Worm (Caenorhabditis elegans) whole organism, young adult: ENCODE measurements around the gene Y53G8AR.8.
A peak's percentile ranks its signal among the peaks of the same experiment; 100 is the strongest.

Experiments used
- B0019.2 ChIP-seq: fragments of 200-800 bp; sonication (Bioruptor generic); conservative IDR thresholded peaks from 2 replicates; pipeline ENCODE4 v1.3.6; 2022; ENCODE audit warnings: missing genetic modification reagents, missing genetic modification characterization, missing compliant biosample characterization
- B0336.3 ChIP-seq: fragments of 200-800 bp; sonication (Bioruptor generic); IDR thresholded peaks from 2 replicates; pipeline ENCODE4 v1.3.6; 2022; ENCODE audit warnings: missing genetic modification characterization, missing compliant biosample characterization
- F49E8.2 ChIP-seq: sonication (generic microtip); optimal IDR thresholded peaks from 3 replicates; lab custom pipeline; 2017; ENCODE audit warnings: missing genetic modification characterization, mild to moderate bottlenecking, missing compliant biosample characterization, antibody characterized with exemption, moderate library complexity; ENCODE audit not compliant: insufficient read depth
- F52B5.7 ChIP-seq: sonication (generic microtip); optimal IDR thresholded peaks from 2 replicates; lab custom pipeline; 2016; ENCODE audit warnings: mild to moderate bottlenecking, missing genetic modification characterization, missing compliant biosample characterization
- F55B11.4 ChIP-seq: sonication (generic microtip); optimal IDR thresholded peaks from 2 replicates; lab custom pipeline; 2016; ENCODE audit warnings: missing compliant biosample characterization, missing genetic modification characterization, borderline replicate concordance; ENCODE audit not compliant: insufficient read depth
- K11D2.4 ChIP-seq: fragments of 200-800 bp; sonication (Bioruptor generic); IDR thresholded peaks from 2 replicates; pipeline ENCODE4 v1.3.6; 2022; ENCODE audit warnings: missing genetic modification reagents, missing genetic modification characterization, missing compliant biosample characterization
- K12H6.12 ChIP-seq: fragments of 200-800 bp; sonication (Bioruptor generic); optimal IDR thresholded peaks from 2 replicates; lab custom pipeline; 2018; ENCODE audit warnings: mild to moderate bottlenecking, missing genetic modification characterization, missing compliant biosample characterization
- Y53G8AR.9 ChIP-seq: fragments of 200-800 bp; sonication (Bioruptor generic); conservative IDR thresholded peaks from 2 replicates; pipeline ENCODE4 v1.3.6; 2022; ENCODE audit warnings: missing genetic modification reagents, missing genetic modification characterization, missing compliant biosample characterization
- Y67H2A.10 ChIP-seq: fragments of 200-800 bp; sonication (Bioruptor generic); conservative IDR thresholded peaks from 2 replicates; pipeline ENCODE4 v1.3.6; 2022; ENCODE audit warnings: missing genetic modification reagents, missing genetic modification characterization, missing compliant biosample characterization
- ZK185.1 ChIP-seq: sonication (generic microtip); optimal IDR thresholded peaks from 2 replicates; lab custom pipeline; 2016; ENCODE audit warnings: mild to moderate bottlenecking, missing genetic modification characterization, missing compliant biosample characterization; ENCODE audit not compliant: poor library complexity, severe bottlenecking
- aptf-2 ChIP-seq: fragments of 200-800 bp; sonication (Bioruptor generic); conservative IDR thresholded peaks from 2 replicates; pipeline ENCODE4 v1.3.6; 2022; ENCODE audit warnings: missing genetic modification reagents, missing genetic modification characterization, missing compliant biosample characterization
- atf-7 ChIP-seq: sonication (generic microtip); optimal IDR thresholded peaks from 2 replicates; lab custom pipeline; 2017; ENCODE audit warnings: mild to moderate bottlenecking, missing genetic modification characterization, missing compliant biosample characterization
- attf-5 ChIP-seq: fragments of 200-800 bp; sonication (Bioruptor generic); optimal IDR thresholded peaks from 2 replicates; lab custom pipeline; 2018; ENCODE audit warnings: mild to moderate bottlenecking, missing genetic modification characterization, missing compliant biosample characterization
- cebp-1 ChIP-seq, 2 experiments: fragments of 200-800 bp in 1 of 2; sonication (Bioruptor generic) in 1 of 2; sonication (generic microtip) in 1 of 2; IDR thresholded peaks in 1 of 2; optimal IDR thresholded peaks in 1 of 2; 2 replicates each; pipeline versions ENCODE4 v1.3.6 to Lab custom; 2017 to 2022; ENCODE audit warnings: missing compliant biosample characterization in 2 of 2, missing genetic modification characterization in 2 of 2, mild to moderate bottlenecking in 1 of 2, missing genetic modification reagents in 1 of 2, moderate library complexity in 1 of 2
- ceh-91 ChIP-seq: fragments of 200-800 bp; sonication (Bioruptor generic); IDR thresholded peaks from 2 replicates; pipeline ENCODE4 v1.3.6; 2022; ENCODE audit warnings: missing genetic modification reagents, missing genetic modification characterization, missing compliant biosample characterization
- dox-1 ChIP-seq: fragments of 200-800 bp; sonication (Bioruptor generic); IDR thresholded peaks from 2 replicates; pipeline ENCODE4 v1.3.6; 2022; ENCODE audit warnings: missing genetic modification reagents, missing genetic modification characterization, missing compliant biosample characterization
- efl-1 ChIP-seq: fragments of 150-350 bp; optimal IDR thresholded peaks from 2 replicates; lab custom pipeline; 2014; ENCODE audit warnings: missing biosample characterization, missing genetic modification reagents, missing genetic modification characterization
- ekl-4 ChIP-seq: fragments of 200-800 bp; sonication (Bioruptor generic); IDR thresholded peaks from 2 replicates; pipeline ENCODE4 v1.3.6; 2022; ENCODE audit warnings: missing genetic modification reagents, missing genetic modification characterization, missing compliant biosample characterization
- fkh-3 ChIP-seq: sonication (generic microtip); optimal IDR thresholded peaks from 2 replicates; lab custom pipeline; 2016; ENCODE audit warnings: mild to moderate bottlenecking, missing genetic modification characterization, missing compliant biosample characterization
- hmg-1.2 ChIP-seq: fragments of 200-800 bp; sonication (Bioruptor generic); IDR thresholded peaks from 2 replicates; pipeline ENCODE4 v1.3.6; 2022; ENCODE audit warnings: missing genetic modification reagents, missing genetic modification characterization, missing compliant biosample characterization
- lin-40 ChIP-seq: sonication (generic microtip); optimal IDR thresholded peaks from 2 replicates; lab custom pipeline; 2016; ENCODE audit warnings: missing genetic modification characterization, mild to moderate bottlenecking, missing compliant biosample characterization, missing genotype, missing genetic modification reagents
- lin-54 ChIP-seq: fragments of 200-800 bp; sonication (Bioruptor generic); optimal IDR thresholded peaks from 2 replicates; lab custom pipeline; 2018; ENCODE audit warnings: mild to moderate bottlenecking, missing genetic modification characterization, missing compliant biosample characterization
- lsl-1 ChIP-seq: fragments of 200-800 bp; sonication (Bioruptor generic); optimal IDR thresholded peaks from 2 replicates; lab custom pipeline; 2018; ENCODE audit warnings: mild to moderate bottlenecking, missing genetic modification characterization, moderate library complexity, missing compliant biosample characterization
- lsy-27 ChIP-seq: sonication (generic microtip); optimal IDR thresholded peaks from 2 replicates; lab custom pipeline; 2017; ENCODE audit warnings: missing genetic modification characterization, mild to moderate bottlenecking, missing compliant biosample characterization, antibody characterized with exemption, missing genotype, borderline replicate concordance; ENCODE audit not compliant: insufficient read depth
- madf-10 ChIP-seq: sonication (generic microtip); optimal IDR thresholded peaks from 2 replicates; lab custom pipeline; 2016; ENCODE audit warnings: mild to moderate bottlenecking, missing genetic modification characterization, missing compliant biosample characterization
- mcd-1 ChIP-seq: fragments of 200-800 bp; sonication (Bioruptor generic); IDR thresholded peaks from 2 replicates; pipeline ENCODE4 v1.3.6; 2022; ENCODE audit warnings: missing genetic modification reagents, missing genetic modification characterization, missing compliant biosample characterization
- mel-28 ChIP-seq: sonication (generic microtip); optimal IDR thresholded peaks from 2 replicates; lab custom pipeline; 2016; ENCODE audit warnings: borderline replicate concordance, mild to moderate bottlenecking, missing genetic modification characterization, missing compliant biosample characterization
- nfya-1 ChIP-seq: sonication (generic microtip); optimal IDR thresholded peaks from 2 replicates; lab custom pipeline; 2017; ENCODE audit warnings: antibody characterized with exemption, missing compliant biosample characterization, missing genetic modification characterization, borderline replicate concordance; ENCODE audit not compliant: insufficient read depth
- nhr-27 ChIP-seq: fragments of 200-800 bp; sonication (Bioruptor generic); optimal IDR thresholded peaks from 2 replicates; lab custom pipeline; 2018; ENCODE audit warnings: mild to moderate bottlenecking, missing genetic modification characterization, moderate library complexity, missing compliant biosample characterization
- nhr-80 ChIP-seq: sonication (generic microtip); optimal IDR thresholded peaks from 2 replicates; lab custom pipeline; 2016; ENCODE audit warnings: missing genetic modification characterization, missing compliant biosample characterization
- pha-4 ChIP-seq: fragments of 150-350 bp; sonication (generic microtip); optimal IDR thresholded peaks from 2 replicates; lab custom pipeline; 2014; ENCODE audit warnings: missing biosample characterization, missing genetic modification reagents, missing genetic modification characterization
- rec-8 ChIP-seq, 2 experiments: sonication (generic microtip); optimal IDR thresholded peaks; 2 replicates each; lab custom pipeline; 2016; ENCODE audit warnings: mild to moderate bottlenecking in 2 of 2, missing genetic modification characterization in 2 of 2, missing genetic modification reagents in 2 of 2, missing genotype in 2 of 2, missing biosample characterization in 1 of 2, missing compliant biosample characterization in 1 of 2, moderate library complexity in 1 of 2
- sea-2 ChIP-seq: fragments of 200-800 bp; sonication (Bioruptor generic); IDR thresholded peaks from 2 replicates; pipeline ENCODE4 v1.3.6; 2022; ENCODE audit warnings: missing genetic modification characterization, missing compliant biosample characterization
- snpc-4 ChIP-seq, 5 experiments: fragments of 150-350 bp in 1 of 5; sonication (generic microtip) in 4 of 5; optimal IDR thresholded peaks; 2 replicates each; lab custom pipeline; 2014 to 2018; ENCODE audit warnings: missing genetic modification characterization in 5 of 5, missing biosample characterization in 3 of 5, antibody characterized with exemption in 2 of 5, mild to moderate bottlenecking in 2 of 5, missing compliant biosample characterization in 2 of 5, missing genotype in 2 of 5, moderate library complexity in 2 of 5, missing genetic modification reagents in 1 of 5
- somi-1 ChIP-seq: fragments of 200-800 bp; sonication (Bioruptor generic); optimal IDR thresholded peaks from 2 replicates; lab custom pipeline; 2018; ENCODE audit warnings: mild to moderate bottlenecking, missing genetic modification characterization, missing compliant biosample characterization
- tlf-1 ChIP-seq: fragments of 200-800 bp; sonication (Bioruptor generic); optimal IDR thresholded peaks from 2 replicates; lab custom pipeline; 2018; ENCODE audit warnings: mild to moderate bottlenecking, missing genetic modification characterization, missing compliant biosample characterization
- zfh-2 ChIP-seq: fragments of 200-800 bp; sonication (Bioruptor generic); conservative IDR thresholded peaks from 2 replicates; pipeline ENCODE4 v1.3.6; 2022; ENCODE audit warnings: missing genetic modification reagents, missing genetic modification characterization, missing compliant biosample characterization
- ztf-26 ChIP-seq: sonication (generic microtip); optimal IDR thresholded peaks from 2 replicates; lab custom pipeline; 2017; ENCODE audit warnings: missing genetic modification characterization, missing compliant biosample characterization
- ztf-28 ChIP-seq: fragments of 200-800 bp; sonication (Bioruptor generic); IDR thresholded peaks from 2 replicates; pipeline ENCODE4 v1.3.6; 2022; ENCODE audit warnings: missing genetic modification reagents, missing genetic modification characterization, missing compliant biosample characterization
- ztf-3 ChIP-seq: fragments of 200-800 bp; sonication (Bioruptor generic); optimal IDR thresholded peaks from 2 replicates; lab custom pipeline; 2018; ENCODE audit warnings: mild to moderate bottlenecking, missing genetic modification characterization, missing compliant biosample characterization

The Y53G8AR.8 gene

DNA sequence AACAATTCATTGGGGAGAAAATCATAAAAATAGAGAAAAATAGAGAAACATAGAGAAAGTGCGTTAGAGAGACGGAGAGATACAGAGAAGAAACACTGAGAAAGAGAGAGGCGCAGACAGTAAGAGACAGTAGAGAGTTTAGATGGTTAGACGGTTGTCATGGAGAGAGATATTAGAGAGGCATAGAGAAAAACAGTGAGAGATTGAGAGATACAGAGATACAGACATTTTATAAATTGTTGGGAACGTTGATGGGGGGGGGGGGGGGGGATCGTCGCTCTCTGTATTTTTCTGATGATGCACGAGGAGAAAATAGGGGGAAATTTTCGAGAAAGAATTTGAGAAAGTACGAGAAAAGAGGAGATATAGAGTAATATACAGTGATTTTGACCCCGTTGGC, 14.8 kb downstream of the Y53G8AR.8 start (continued):
- TF ChIP-seq somi-1 (peak; percentile 84), cebp-1 (GFP tag; IDR thresholded peaks at IDR 0.05; lab: Robert Waterston, UW) (no peak), cebp-1 (tag; optimal IDR thresholded peaks at IDR 0.05; lab: Kevin White, UChicago) (peak; percentile 69), nhr-80 (tag; lab: Kevin White, UChicago) (peak; percentile 14), Y53G8AR.9 (GFP tag; lab: Robert Waterston, UW) (no peak), ztf-26 (peak; percentile 91), ztf-3 (GFP tag; lab: Kevin White, UChicago) (no peak), efl-1 (GFP tag; lab: Kevin White, UChicago) (no peak), aptf-2 (GFP tag; lab: Robert Waterston, UW) (no peak), K11D2.4 (GFP tag; lab: Robert Waterston, UW) (peak; percentile 80), F52B5.7 (tag; lab: Kevin White, UChicago) (no peak), pha-4 (tag; lab: Kevin White, UChicago) (no peak), nfya-1 (tag; lab: Kevin White, UChicago) (no peak), lsy-27 (no peak), K12H6.12 (peak; percentile 34), attf-5 (GFP tag; lab: Kevin White, UChicago) (peak; percentile 62), tlf-1 (GFP tag; lab: Kevin White, UChicago) (peak; percentile 0), B0019.2 (GFP tag; lab: Robert Waterston, UW) (no peak), sea-2 (GFP tag; lab: Robert Waterston, UW) (no peak), zfh-2 (GFP tag; lab: Robert Waterston, UW) (no peak), B0336.3 (GFP tag; lab: Robert Waterston, UW) (peak; percentile 46; the same call in 1 of the 2 replicates), lsl-1 (GFP tag; lab: Kevin White, UChicago) (no peak), fkh-3 (no peak), mcd-1 (peak; percentile 56), ekl-4 (GFP tag; lab: Robert Waterston, UW) (0 out of 2 replicates have a peak, but pooled peaks have one; percentile 59), F55B11.4 (tag; lab: Kevin White, UChicago) (no peak), lin-40 (tag; lab: Kevin White, UChicago) (peak; percentile 88), ZK185.1 (tag; lab: Kevin White, UChicago) (no peak)
- TF ChIP-seq, all 124 proteins: peak for 19

ce11 chrIII:3278610-3279009, 15.5 kb downstream of the Y53G8AR.8 start, which contains the start of gene Y53G8AM.8:
Gene Y53G8AM.8, minus strand, starts transcription at chrIII:3278710.
- no peak for TF ChIP-seq atf-7 (tag; lab: Kevin White, UChicago)
- no peak for TF ChIP-seq F49E8.2 (tag; lab: Kevin White, UChicago)
- TF ChIP-seq ztf-28 (GFP tag; lab: Robert Waterston, UW): no peak
- no peak for TF ChIP-seq ceh-91 (GFP tag; lab: Robert Waterston, UW)
- TF ChIP-seq mel-28: no peak
- no peak for TF ChIP-seq K12H6.12
- no peak for TF ChIP-seq rec-8 (tag; optimal IDR thresholded peaks at IDR 0.05; lab: Kevin White, UChicago)
- no peak for TF ChIP-seq lin-54
- no peak for TF ChIP-seq nhr-27 (tag; lab: Kevin White, UChicago)
- no peak for TF ChIP-seq snpc-4 (GFP tag; optimal IDR thresholded peaks at IDR 0.05; lab: Kevin White, UChicago)
- no peak for TF ChIP-seq snpc-4 (tag; optimal IDR thresholded peaks at IDR 0.05; lab: Kevin White, UChicago)
- TF ChIP-seq tlf-1 (GFP tag; lab: Kevin White, UChicago): no peak
- TF ChIP-seq dox-1 (GFP tag; lab: Robert Waterston, UW): no peak
- TF ChIP-seq madf-10 (tag; lab: Kevin White, UChicago): no peak
- TF ChIP-seq hmg-1.2: no peak
- TF ChIP-seq cebp-1 (GFP tag; IDR thresholded peaks at IDR 0.05; lab: Robert Waterston, UW): no peak
- TF ChIP-seq cebp-1 (tag; optimal IDR thresholded peaks at IDR 0.05; lab: Kevin White, UChicago): no peak
- no peak for TF ChIP-seq Y67H2A.10 (GFP tag; lab: Robert Waterston, UW)
